Worm (Caenorhabditis elegans) whole organism, L3 larva: Measurements from ENCODE around the gene srz-56.

Experiments used
- egl-27 ChIP-seq: sonication (generic microtip); optimal IDR thresholded peaks from 4 replicates; lab custom pipeline; 2017; ENCODE audit warnings: missing biosample characterization, missing genetic modification reagents, missing genetic modification characterization
- elt-3 ChIP-seq, 3 experiments: fragments of 150-350 bp in 1 of 3; sonication (generic microtip) in 2 of 3; optimal IDR thresholded peaks; 2 replicates in 2 of 3; 4 replicates in 1 of 3; lab custom pipeline; 2014 to 2017; ENCODE audit warnings: missing biosample characterization in 3 of 3, missing genetic modification characterization in 3 of 3

DNA sequence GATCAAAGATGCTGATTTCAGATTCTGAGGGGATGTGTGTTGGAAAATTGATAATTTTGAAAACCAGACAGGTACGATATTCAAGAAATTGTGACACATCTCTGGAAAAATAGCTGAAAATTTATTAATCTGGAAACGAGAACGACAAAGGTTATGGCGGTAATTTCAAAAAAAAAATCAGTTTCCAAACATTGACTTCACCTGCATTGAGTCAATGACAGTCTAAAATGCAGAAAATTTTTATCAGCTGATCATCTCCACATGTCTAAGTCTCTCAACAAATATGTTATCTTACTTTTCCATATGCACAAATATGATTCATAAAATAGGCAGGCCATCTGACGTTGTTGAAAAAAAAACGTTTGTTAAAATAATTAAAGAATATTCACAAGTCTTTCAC lies 31.5 kb downstream of the srz-56 start, which contains the start of gene fbxa-48:
- TF ChIP-seq egl-27 (tag; lab: Kevin White, UChicago) (no peak), elt-3 (tag; optimal IDR thresholded peaks at IDR 0.05; lab: Kevin White, UChicago) (no peak)
